Worm (Caenorhabditis elegans) whole organism, L4 larva: ENCODE measurements around the gene lit-1.

ENCODE experiments used
- D1046.2 ChIP-seq: fragments of 200-800 bp; sonication (Bioruptor generic); IDR thresholded peaks from 2 replicates; pipeline ENCODE4 v1.3.6; 2022; ENCODE audit warnings: missing genetic modification characterization, missing compliant biosample characterization
- F37D6.2 ChIP-seq: sonication (generic microtip); optimal IDR thresholded peaks from 2 replicates; lab custom pipeline; 2016; ENCODE audit warnings: mild to moderate bottlenecking, missing genetic modification characterization, missing compliant biosample characterization
- F49E8.2 ChIP-seq: sonication (generic microtip); optimal IDR thresholded peaks from 2 replicates; lab custom pipeline; 2016; ENCODE audit warnings: missing compliant biosample characterization, mild to moderate bottlenecking, missing genetic modification characterization, borderline replicate concordance
- ceh-32 ChIP-seq: sonication (generic microtip); optimal IDR thresholded peaks from 2 replicates; lab custom pipeline; 2016; ENCODE audit warnings: mild to moderate bottlenecking, missing genetic modification characterization, missing compliant biosample characterization; ENCODE audit not compliant: poor library complexity
- ceh-82 ChIP-seq: sonication (generic microtip); optimal IDR thresholded peaks from 2 replicates; lab custom pipeline; 2017; ENCODE audit warnings: missing biosample characterization, missing genetic modification characterization
- dpl-1 ChIP-seq: fragments of 150-350 bp; optimal IDR thresholded peaks from 2 replicates; lab custom pipeline; 2014; ENCODE audit warnings: missing biosample characterization, missing genetic modification reagents, missing genetic modification characterization
- fos-1 ChIP-seq: fragments of 150-350 bp; optimal IDR thresholded peaks from 2 replicates; lab custom pipeline; 2014; ENCODE audit warnings: missing biosample characterization, missing genetic modification characterization
- pha-4 ChIP-seq, 2 experiments: fragments of 150-350 bp in 1 of 2; fragments of 200-800 bp in 1 of 2; sonication (Bioruptor generic) in 1 of 2; IDR thresholded peaks in 1 of 2; optimal IDR thresholded peaks in 1 of 2; 2 replicates each; pipeline versions ENCODE4 v1.3.6 to Lab custom; 2014 to 2022; ENCODE audit warnings: missing genetic modification characterization in 2 of 2, missing genetic modification reagents in 2 of 2, missing biosample characterization in 1 of 2, missing compliant biosample characterization in 1 of 2
- ztf-11 ChIP-seq: fragments of 150-350 bp; optimal IDR thresholded peaks from 2 replicates; lab custom pipeline; 2014; ENCODE audit warnings: missing biosample characterization, missing genetic modification characterization

ce11 chrIII:13701691-13702090, at the start of gene lit-1:
- TF ChIP-seq F49E8.2 (tag; lab: Kevin White, UChicago): no peak
- no peak for TF ChIP-seq pha-4 (GFP tag; IDR thresholded peaks at IDR 0.05; lab: Robert Waterston, UW)
- TF ChIP-seq pha-4 (tag; optimal IDR thresholded peaks at IDR 0.05; lab: Kevin White, UChicago): no peak
- no peak for TF ChIP-seq dpl-1 (GFP tag; lab: Kevin White, UChicago)
- TF ChIP-seq fos-1: no peak
- no peak for TF ChIP-seq ceh-82 (tag; lab: Kevin White, UChicago)
- no peak for TF ChIP-seq ztf-11 (tag; lab: Kevin White, UChicago)
- TF ChIP-seq D1046.2: no peak
- TF ChIP-seq ceh-32 (tag; lab: Kevin White, UChicago): no peak
- no peak for TF ChIP-seq F37D6.2
